Fruit fly (Drosophila melanogaster) whole organism, prepupa: ENCODE measurements around the gene CG46394.

Source experiments
- CG10631 ChIP-seq: fragments of 200-800 bp; sonication (Bioruptor generic); optimal IDR thresholded peaks from 2 replicates; lab custom pipeline; 2016; ENCODE audit warnings: missing biosample characterization, missing genetic modification characterization
- CG10669 ChIP-seq: fragments of 200-800 bp; sonication (Bioruptor generic); optimal IDR thresholded peaks from 3 replicates; lab custom pipeline; 2018; ENCODE audit warnings: missing biosample characterization, mild to moderate bottlenecking, missing genetic modification characterization, moderate library complexity
- CG11294 ChIP-seq: fragments of 200-800 bp; sonication (Bioruptor generic); IDR thresholded peaks from 2 replicates; pipeline ENCODE4 v1.3.6; 2022; ENCODE audit warnings: missing biosample characterization, missing genetic modification characterization
- CG11762 ChIP-seq: fragments of 200-800 bp; sonication (Bioruptor generic); optimal IDR thresholded peaks from 3 replicates; lab custom pipeline; 2016; ENCODE audit warnings: missing biosample characterization, missing genetic modification characterization; ENCODE audit not compliant: insufficient read depth
- CG11902 ChIP-seq: fragments of 200-800 bp; sonication (Bioruptor generic); optimal IDR thresholded peaks from 3 replicates; lab custom pipeline; 2016; ENCODE audit warnings: missing biosample characterization, missing genetic modification characterization
- CG15336 ChIP-seq: fragments of 200-800 bp; sonication (Bioruptor generic); IDR thresholded peaks from 2 replicates; pipeline ENCODE4 v1.3.6; 2022; ENCODE audit warnings: missing biosample characterization, missing genetic modification characterization
- CG1621 ChIP-seq: fragments of 200-800 bp; sonication (Bioruptor generic); optimal IDR thresholded peaks from 3 replicates; lab custom pipeline; 2018; ENCODE audit warnings: missing biosample characterization, mild to moderate bottlenecking, missing genetic modification characterization
- CG16779 ChIP-seq: fragments of 200-800 bp; sonication (Bioruptor generic); optimal IDR thresholded peaks from 3 replicates; lab custom pipeline; 2017; ENCODE audit warnings: missing biosample characterization, mild to moderate bottlenecking, missing genetic modification characterization
- CG3032 ChIP-seq: fragments of 200-800 bp; optimal IDR thresholded peaks from 2 replicates; lab custom pipeline; 2019; ENCODE audit warnings: missing biosample characterization, mild to moderate bottlenecking, missing genetic modification characterization, moderate library complexity
- CG32006 ChIP-seq: fragments of 200-800 bp; sonication (Bioruptor generic); optimal IDR thresholded peaks from 3 replicates; lab custom pipeline; 2017; ENCODE audit warnings: missing biosample characterization, mild to moderate bottlenecking, missing genetic modification characterization
- CG34406 ChIP-seq: fragments of 200-800 bp; sonication (Bioruptor generic); optimal IDR thresholded peaks from 3 replicates; lab custom pipeline; 2016; ENCODE audit warnings: missing biosample characterization, missing genetic modification characterization
- CG3919 ChIP-seq: fragments of 200-800 bp; sonication (Bioruptor generic); optimal IDR thresholded peaks from 3 replicates; lab custom pipeline; 2016; ENCODE audit warnings: missing biosample characterization, missing genetic modification characterization
- CG4318 ChIP-seq: fragments of 200-800 bp; sonication (Bioruptor generic); optimal IDR thresholded peaks from 3 replicates; lab custom pipeline; 2017; ENCODE audit warnings: missing biosample characterization, mild to moderate bottlenecking, missing genetic modification characterization
- CG6163 ChIP-seq: fragments of 200-800 bp; sonication (Bioruptor generic); IDR thresholded peaks from 3 replicates; pipeline ENCODE4 v1.3.6; 2022; ENCODE audit warnings: missing biosample characterization, missing genetic modification characterization
- CG6276 ChIP-seq: fragments of 200-800 bp; sonication (Bioruptor generic); optimal IDR thresholded peaks from 2 replicates; lab custom pipeline; 2017; ENCODE audit warnings: missing biosample characterization, mild to moderate bottlenecking, missing genetic modification characterization
- CG6808 ChIP-seq: fragments of 200-800 bp; sonication (Bioruptor generic); optimal IDR thresholded peaks from 3 replicates; lab custom pipeline; 2017; ENCODE audit warnings: missing biosample characterization, missing genetic modification characterization, mild to moderate bottlenecking, moderate library complexity, missing genetic modification reagents
- CG6854 ChIP-seq: fragments of 200-800 bp; sonication (Bioruptor generic); optimal IDR thresholded peaks from 2 replicates; lab custom pipeline; 2017; ENCODE audit warnings: missing biosample characterization, mild to moderate bottlenecking, missing genetic modification characterization
- CG7368 ChIP-seq: fragments of 200-800 bp; sonication (Bioruptor generic); optimal IDR thresholded peaks from 3 replicates; lab custom pipeline; 2016; ENCODE audit warnings: missing biosample characterization, missing genetic modification characterization
- CG8632 ChIP-seq: fragments of 200-800 bp; sonication (Bioruptor generic); optimal IDR thresholded peaks from 3 replicates; lab custom pipeline; 2016; ENCODE audit warnings: missing biosample characterization, missing genetic modification characterization
- CG9139 ChIP-seq: fragments of 200-800 bp; sonication (Bioruptor generic); optimal IDR thresholded peaks from 3 replicates; lab custom pipeline; 2017; ENCODE audit warnings: missing biosample characterization, mild to moderate bottlenecking, missing genetic modification characterization
- Eip75B ChIP-seq: fragments of 200-800 bp; sonication (Bioruptor generic); optimal IDR thresholded peaks from 3 replicates; lab custom pipeline; 2016; ENCODE audit warnings: missing biosample characterization, missing genetic modification characterization
- Eip78C ChIP-seq: fragments of 200-800 bp; sonication (Bioruptor generic); peaks from one replicate; lab custom pipeline; 2016; ENCODE audit warnings: missing biosample characterization, missing genetic modification characterization
- Eip93F ChIP-seq: fragments of 200-800 bp; sonication (Bioruptor generic); optimal IDR thresholded peaks from 2 replicates; lab custom pipeline; 2016; ENCODE audit warnings: missing biosample characterization, mild to moderate bottlenecking, missing genetic modification characterization
- Ets21C ChIP-seq: fragments of 200-800 bp; sonication (Bioruptor generic); optimal IDR thresholded peaks from 3 replicates; lab custom pipeline; 2016; ENCODE audit warnings: missing biosample characterization, missing genetic modification characterization
- Ets96B ChIP-seq: fragments of 200-800 bp; optimal IDR thresholded peaks from 2 replicates; lab custom pipeline; 2019; ENCODE audit warnings: missing biosample characterization, mild to moderate bottlenecking, missing genetic modification characterization, moderate library complexity
- Gug ChIP-seq: fragments of 200-800 bp; sonication (Bioruptor generic); IDR thresholded peaks from 2 replicates; pipeline ENCODE4 v1.3.6; 2022; ENCODE audit warnings: missing biosample characterization, missing genetic modification characterization
- Hr4 ChIP-seq: fragments of 200-800 bp; sonication (Bioruptor generic); optimal IDR thresholded peaks from 3 replicates; lab custom pipeline; 2016; ENCODE audit warnings: missing biosample characterization, missing genetic modification characterization
- Lpt ChIP-seq: fragments of 200-800 bp; sonication (Bioruptor generic); optimal IDR thresholded peaks from 3 replicates; lab custom pipeline; 2016; ENCODE audit warnings: missing biosample characterization, missing genetic modification characterization
- OdsH ChIP-seq: fragments of 200-800 bp; sonication (Bioruptor generic); optimal IDR thresholded peaks from 3 replicates; lab custom pipeline; 2016; ENCODE audit warnings: missing biosample characterization, missing genetic modification characterization
- Smox ChIP-seq: fragments of 200-800 bp; sonication (Bioruptor generic); optimal IDR thresholded peaks from 3 replicates; lab custom pipeline; 2016; ENCODE audit warnings: missing biosample characterization, missing genetic modification characterization
- Sox14 ChIP-seq: fragments of 200-800 bp; sonication (Bioruptor generic); optimal IDR thresholded peaks from 3 replicates; lab custom pipeline; 2016; ENCODE audit warnings: missing biosample characterization, missing genetic modification characterization
- achi ChIP-seq: fragments of 200-800 bp; sonication (Bioruptor generic); optimal IDR thresholded peaks from 3 replicates; lab custom pipeline; 2016; ENCODE audit warnings: missing biosample characterization, missing genetic modification characterization
- acj6 ChIP-seq: fragments of 200-800 bp; sonication (Bioruptor generic); optimal IDR thresholded peaks from 3 replicates; lab custom pipeline; 2016; ENCODE audit warnings: missing biosample characterization, missing genetic modification characterization
- dac ChIP-seq: fragments of 200-800 bp; sonication (Bioruptor generic); optimal IDR thresholded peaks from 2 replicates; lab custom pipeline; 2017; ENCODE audit warnings: missing biosample characterization, mild to moderate bottlenecking, missing genetic modification characterization
- dsx ChIP-seq: fragments of 200-800 bp; optimal IDR thresholded peaks from 3 replicates; lab custom pipeline; 2019; ENCODE audit warnings: missing biosample characterization, mild to moderate bottlenecking, missing genetic modification characterization, moderate library complexity; ENCODE audit not compliant: poor library complexity, severe bottlenecking
- eg ChIP-seq: fragments of 200-800 bp; sonication (Bioruptor generic); IDR thresholded peaks from 3 replicates; pipeline ENCODE4 v1.3.6; 2022; ENCODE audit warnings: missing biosample characterization, missing genetic modification characterization
- esn ChIP-seq: fragments of 200-800 bp; sonication (Bioruptor generic); optimal IDR thresholded peaks from 2 replicates; lab custom pipeline; 2016; ENCODE audit warnings: missing biosample characterization, mild to moderate bottlenecking, missing genetic modification characterization, moderate library complexity
- fd59A ChIP-seq: fragments of 200-800 bp; sonication (Bioruptor generic); optimal IDR thresholded peaks from 2 replicates; lab custom pipeline; 2017; ENCODE audit warnings: missing biosample characterization, mild to moderate bottlenecking, missing genetic modification characterization, missing genetic modification reagents
- fd85E ChIP-seq: fragments of 200-800 bp; sonication (Bioruptor generic); optimal IDR thresholded peaks from 3 replicates; lab custom pipeline; 2016; ENCODE audit warnings: missing biosample characterization, missing genetic modification characterization
- fkh ChIP-seq: fragments of 200-800 bp; sonication (Bioruptor generic); optimal IDR thresholded peaks from 3 replicates; lab custom pipeline; 2017; ENCODE audit warnings: missing biosample characterization, mild to moderate bottlenecking, missing genetic modification characterization, moderate library complexity
- net ChIP-seq: fragments of 200-800 bp; sonication (Bioruptor generic); optimal IDR thresholded peaks from 3 replicates; lab custom pipeline; 2016; ENCODE audit warnings: missing biosample characterization, missing genetic modification characterization
- pdm3 ChIP-seq: fragments of 200-800 bp; sonication (Bioruptor generic); optimal IDR thresholded peaks from 3 replicates; lab custom pipeline; 2016; ENCODE audit warnings: missing biosample characterization, missing genetic modification characterization
- salr ChIP-seq, 2 experiments: fragments of 200-800 bp; sonication (Bioruptor generic); optimal IDR thresholded peaks; 3 replicates each; lab custom pipeline; 2016 to 2018; ENCODE audit warnings: missing biosample characterization in 2 of 2, missing genetic modification characterization in 2 of 2, mild to moderate bottlenecking in 1 of 2
- spab ChIP-seq: fragments of 200-800 bp; sonication (Bioruptor generic); optimal IDR thresholded peaks from 2 replicates; lab custom pipeline; 2017; ENCODE audit warnings: missing biosample characterization, mild to moderate bottlenecking, missing genetic modification characterization, missing genetic modification reagents
- ss ChIP-seq, 2 experiments: fragments of 200-800 bp; sonication (Bioruptor generic); optimal IDR thresholded peaks; 2 replicates in 1 of 2; 3 replicates in 1 of 2; lab custom pipeline; 2017 to 2018; ENCODE audit warnings: mild to moderate bottlenecking in 2 of 2, missing biosample characterization in 2 of 2, missing genetic modification characterization in 2 of 2, moderate library complexity in 1 of 2
- svp ChIP-seq: fragments of 200-800 bp; sonication (Bioruptor generic); peaks from one replicate; lab custom pipeline; 2016; ENCODE audit warnings: missing biosample characterization, missing genetic modification characterization
- topi ChIP-seq: fragments of 200-800 bp; sonication (Bioruptor generic); optimal IDR thresholded peaks from 3 replicates; lab custom pipeline; 2016; ENCODE audit warnings: missing biosample characterization, missing genetic modification characterization
- vri ChIP-seq: fragments of 200-800 bp; sonication (Bioruptor generic); optimal IDR thresholded peaks from 3 replicates; lab custom pipeline; 2016; ENCODE audit warnings: missing biosample characterization, mild to moderate bottlenecking, missing genetic modification characterization

Gene CG46394

DNA sequence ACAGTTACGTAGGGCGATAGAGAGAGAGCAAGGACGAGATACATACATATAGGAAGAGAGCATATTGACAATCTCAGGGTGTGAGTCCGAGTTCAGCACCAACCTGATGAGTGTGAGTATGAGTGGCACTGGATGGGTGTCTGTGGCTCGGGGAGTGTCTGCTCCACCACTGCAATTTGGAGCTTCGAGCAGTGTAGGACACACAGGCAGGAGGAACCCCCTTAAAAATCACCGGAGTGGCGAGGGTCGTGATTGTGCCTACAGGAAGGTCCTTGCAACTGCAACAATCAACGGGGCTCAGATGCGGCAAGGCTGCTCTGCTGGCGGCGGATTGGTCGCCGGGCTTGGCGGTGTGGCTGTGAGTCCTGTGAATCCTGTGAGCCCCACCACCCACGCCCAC, 8.4 kb upstream of the CG46394 start:
- no peak for TF ChIP-seq Gug (GFP tag; lab: Robert Waterston, UW)
- TF ChIP-seq fd59A (GFP tag; lab: Kevin White, UChicago) = no peak
- no peak for TF ChIP-seq Sox14
- TF ChIP-seq CG11762 (GFP tag; lab: Kevin White, UChicago) = no peak
- no peak for TF ChIP-seq Ets96B
- no peak for TF ChIP-seq dac (GFP tag; lab: Kevin White, UChicago)
- no peak for TF ChIP-seq CG16779 (tag; lab: Kevin White, UChicago)
- no peak for TF ChIP-seq Smox (GFP tag; lab: Kevin White, UChicago)
- TF ChIP-seq CG7368 = peak; percentile 62
- no peak for TF ChIP-seq CG10669
- no peak for TF ChIP-seq Eip93F (GFP tag; lab: Kevin White, UChicago)
- no peak for TF ChIP-seq svp
- TF ChIP-seq CG9139 (GFP tag; lab: Kevin White, UChicago) = no peak
- TF ChIP-seq fkh (GFP tag; lab: Kevin White, UChicago) = no peak
- TF ChIP-seq CG6163 (GFP tag; lab: Robert Waterston, UW) = 0 out of 3 replicates have a peak, but pooled peaks have one; percentile 8

DNA sequence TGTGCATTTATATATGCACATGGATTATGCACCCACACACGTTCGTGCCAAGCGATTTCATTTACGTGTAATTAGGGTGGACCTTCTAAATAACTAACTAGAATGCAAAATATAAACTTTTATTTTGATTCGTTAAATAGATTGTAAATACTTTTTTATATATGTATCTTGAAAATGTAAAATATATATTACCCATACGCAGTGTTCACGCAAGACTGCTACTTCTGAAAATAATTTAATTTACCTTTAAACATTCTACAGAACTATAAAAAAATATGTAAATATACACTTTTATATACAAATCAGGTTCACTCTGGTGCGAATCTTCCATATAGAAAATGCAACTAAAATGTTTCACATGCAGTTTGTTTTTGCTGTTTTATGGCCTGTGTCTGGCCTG, 6.4 kb upstream of the CG46394 start:
- peak; percentile 23 for TF ChIP-seq CG8632 (GFP tag; lab: Kevin White, UChicago)
- TF ChIP-seq CG4318 (GFP tag; lab: Kevin White, UChicago) = peak; percentile 2
- peak; percentile 61; the same call in 2 of the 3 replicates for TF ChIP-seq CG6163 (GFP tag; lab: Robert Waterston, UW)
- no peak for TF ChIP-seq topi
- peak; percentile 9 for TF ChIP-seq net (GFP tag; lab: Kevin White, UChicago)
- TF ChIP-seq fd85E = no peak
- TF ChIP-seq fd59A (GFP tag; lab: Kevin White, UChicago) = no peak
- TF ChIP-seq Eip93F (GFP tag; lab: Kevin White, UChicago) = no peak
- TF ChIP-seq ss (GFP tag; optimal IDR thresholded peaks at IDR 0.05; lab: Kevin White, UChicago) = peak in 1 of 2 experiments; percentile 45
- peak; percentile 33; the same call in 1 of the 2 replicates for TF ChIP-seq Gug (GFP tag; lab: Robert Waterston, UW)
- peak; percentile 33 for TF ChIP-seq CG3919 (GFP tag; lab: Kevin White, UChicago)
- TF ChIP-seq Ets21C = no peak
- TF ChIP-seq CG10631 (GFP tag; lab: Kevin White, UChicago) = peak; percentile 10
- TF ChIP-seq dsx (GFP tag; lab: Kevin White, UChicago) = peak; percentile 44
- TF ChIP-seq salr (GFP tag; optimal IDR thresholded peaks at IDR 0.05; lab: Kevin White, UChicago) = peak in 1 of 2 experiments; percentile 28
- TF ChIP-seq Hr4 (GFP tag; lab: Kevin White, UChicago) = peak; percentile 42
- TF ChIP-seq fkh (GFP tag; lab: Kevin White, UChicago) = no peak
- peak; percentile 35 for TF ChIP-seq CG3032 (tag; lab: Kevin White, UChicago)
- TF ChIP-seq CG11902 (GFP tag; lab: Kevin White, UChicago) = no peak
- peak; percentile 28 for TF ChIP-seq OdsH (GFP tag; lab: Kevin White, UChicago)
- peak; percentile 26 for TF ChIP-seq pdm3 (GFP tag; lab: Kevin White, UChicago)
- TF ChIP-seq CG1621 (tag; lab: Kevin White, UChicago) = no peak
- 0 out of 3 replicates have a peak, but pooled peaks have one; percentile 54 for TF ChIP-seq eg (GFP tag; lab: Robert Waterston, UW)
- peak; percentile 29 for TF ChIP-seq CG6808 (GFP tag; lab: Kevin White, UChicago)
- TF ChIP-seq CG15336 (GFP tag; lab: Robert Waterston, UW) = peak; percentile 75
- TF ChIP-seq spab (GFP tag; lab: Kevin White, UChicago) = no peak
- TF ChIP-seq CG34406 = peak; percentile 22
- TF ChIP-seq acj6 = peak; percentile 21
- TF ChIP-seq CG32006 = peak; percentile 56
- TF ChIP-seq Eip75B (GFP tag; lab: Kevin White, UChicago) = no peak
- TF ChIP-seq CG16779 (tag; lab: Kevin White, UChicago) = peak; percentile 7
- TF ChIP-seq esn (GFP tag; lab: Kevin White, UChicago) = peak; percentile 17
- no peak for TF ChIP-seq dac (GFP tag; lab: Kevin White, UChicago)
- TF ChIP-seq CG7368 = no peak
- peak; percentile 26 for TF ChIP-seq CG10669
- TF ChIP-seq CG6854 (GFP tag; lab: Kevin White, UChicago) = no peak
- TF ChIP-seq CG9139 (GFP tag; lab: Kevin White, UChicago) = no peak
- peak; percentile 60 for TF ChIP-seq Ets96B
- no peak for TF ChIP-seq vri
- no peak for TF ChIP-seq CG11294 (GFP tag; lab: Robert Waterston, UW)
- peak; percentile 42 for TF ChIP-seq achi (GFP tag; lab: Kevin White, UChicago)
- peak; percentile 62 for TF ChIP-seq Eip78C (GFP tag; lab: Kevin White, UChicago)
- peak; percentile 43 for TF ChIP-seq CG6276 (GFP tag; lab: Kevin White, UChicago)
- peak; percentile 11 for TF ChIP-seq Lpt (GFP tag; lab: Kevin White, UChicago)
